Worm (Caenorhabditis elegans): Measurements from ENCODE around the gene C45B11.2.

C45B11.2 gene

ce11 chrV:11041499-11041898 is 1.0 kb upstream of the C45B11.2 start, which contains the start of gene C45B11.5:
C45B11.5 (plus strand) TSS chrV:11041799.
- TF ChIP-seq atf-7 (tag; optimal IDR thresholded peaks at IDR 0.05) (no peak), zfh-2 (GFP tag; conservative IDR thresholded peaks at IDR 0.05) (no peak), F23B12.7 (tag; optimal IDR thresholded peaks at IDR 0.05; ENCODE audit: insufficient read depth) (no peak)

- TF ChIP-seq nhr-120 (GFP tag; IDR thresholded peaks at IDR 0.05) (no peak), ceh-91 (GFP tag; IDR thresholded peaks at IDR 0.05) (no peak)
Observed at ce11 chrV:11043767-11044166, 1.3 kb downstream of the C45B11.2 start, which contains the start of gene C45B11.6. C45B11.6 (plus strand) TSS chrV:11044067.

- no peak for TF ChIP-seq nhr-179 (tag; optimal IDR thresholded peaks at IDR 0.05)
- TF ChIP-seq nhr-80 (tag; optimal IDR thresholded peaks at IDR 0.05), result peak; percentile 14
Observed at ce11 chrV:11046730-11047129, 4.2 kb downstream of the C45B11.2 start, which contains the start of gene dhs-18. dhs-18 (minus strand) TSS chrV:11046833.

- TF ChIP-seq sea-2 (GFP tag; IDR thresholded peaks at IDR 0.05) (no peak), egrh-3 (GFP tag; IDR thresholded peaks at IDR 0.05) (no peak), him-1 (tag; optimal IDR thresholded peaks at IDR 0.05) (no peak), pbrm-1 (GFP tag; IDR thresholded peaks at IDR 0.05) (no peak), ztf-3 (GFP tag; optimal IDR thresholded peaks at IDR 0.05) (no peak), tbp1 (GFP tag; optimal IDR thresholded peaks at IDR 0.05) (no peak), F52B5.7 (tag; optimal IDR thresholded peaks at IDR 0.05) (no peak), ceh-40 (GFP tag; IDR thresholded peaks at IDR 0.05) (no peak), pha-4 (tag; optimal IDR thresholded peaks at IDR 0.05) (no peak), T26A5.8 (tag; optimal IDR thresholded peaks at IDR 0.05) (no peak)
Observed at ce11 chrV:11048678-11049077, 6.2 kb downstream of the C45B11.2 start, which contains the start of gene srh-74. srh-74 (minus strand) TSS chrV:11048778.

- TF ChIP-seq rec-8 (tag; optimal IDR thresholded peaks at IDR 0.05) (no peak), nfyb-1 (GFP tag; IDR thresholded peaks at IDR 0.05) (no peak), ekl-4 (GFP tag; IDR thresholded peaks at IDR 0.05) (no peak), ceh-91 (GFP tag; IDR thresholded peaks at IDR 0.05) (no peak), tlf-1 (GFP tag; optimal IDR thresholded peaks at IDR 0.05) (no peak), ZK185.1 (tag; optimal IDR thresholded peaks at IDR 0.05; ENCODE audit: poor library complexity, severe bottlenecking) (no peak), hrde-1 (tag; optimal IDR thresholded peaks at IDR 0.05; ENCODE audit: borderline replicate concordance) (no peak), ceh-79 (tag; optimal IDR thresholded peaks at IDR 0.05) (no peak), C06A6.2 (GFP tag; conservative IDR thresholded peaks at IDR 0.05) (no peak), nfya-1 (tag; optimal IDR thresholded peaks at IDR 0.05; ENCODE audit: borderline replicate concordance, insufficient read depth) (no peak), bed-2 (GFP tag; IDR thresholded peaks at IDR 0.05) (no peak), dox-1 (GFP tag; IDR thresholded peaks at IDR 0.05) (no peak), nhr-27 (tag; optimal IDR thresholded peaks at IDR 0.05) (no peak), madf-10 (tag; optimal IDR thresholded peaks at IDR 0.05) (no peak), cebp-1 (GFP tag; IDR thresholded peaks at IDR 0.05) (no peak), cebp-1 (tag; optimal IDR thresholded peaks at IDR 0.05) (no peak), fkh-3 (tag; optimal IDR thresholded peaks at IDR 0.05) (no peak), T26A5.8 (tag; optimal IDR thresholded peaks at IDR 0.05) (no peak), nhr-179 (tag; optimal IDR thresholded peaks at IDR 0.05) (no peak), C17E4.6 (GFP tag; IDR thresholded peaks at IDR 0.05) (no peak), ztf-6 (GFP tag; IDR thresholded peaks at IDR 0.05) (no peak)
Observed at ce11 chrV:11051921-11052320, 9.4 kb downstream of the C45B11.2 start, which contains the start of gene T04C12.33. T04C12.33 (plus strand) TSS chrV:11052221.

All from whole organism, young adult.